Fruit fly (Drosophila melanogaster) S2 (cell line): ENCODE data around the gene CG17612.

ENCODE experiments used
- CG8478 ChIP-seq: fragments of >200 bp; optimal IDR thresholded peaks from 2 replicates; lab custom pipeline; 2018
- CTCF ChIP-seq, 2 experiments: fragments of >200 bp; optimal IDR thresholded peaks; 2 replicates each; lab custom pipeline; 2018

- TF ChIP-seq CG8478 (lab: Kevin White, UChicago): no peak
- TF ChIP-seq CTCF (optimal IDR thresholded peaks at IDR 0.05; lab: Kevin White, UChicago): no peak
These were observed 33.6 kb upstream of the CG17612 start for dm6 chr2L:4416089-4416488.
